Worm (Caenorhabditis elegans) whole organism, L2 larva: ENCODE data around the gene H41C03.3.
"Not testable (repeated sequence)": the region's sequence is repeated elsewhere in the genome, so short reads cannot be mapped to it uniquely, and the experiment has no call there.

Experiments
- C34F6.9 ChIP-seq: fragments of 150-350 bp; optimal IDR thresholded peaks from 2 replicates; lab custom pipeline; 2014; ENCODE audit warnings: missing biosample characterization, missing genetic modification characterization
- F13H6.1 ChIP-seq: sonication (generic microtip); optimal IDR thresholded peaks from 2 replicates; lab custom pipeline; 2016; ENCODE audit warnings: missing genetic modification characterization, missing compliant biosample characterization
- R02D3.7 ChIP-seq: fragments of 150-350 bp; optimal IDR thresholded peaks from 2 replicates; lab custom pipeline; 2014; ENCODE audit warnings: missing biosample characterization, missing genetic modification characterization
- Y55F3AM.14 ChIP-seq: fragments of 200-800 bp; sonication (Bioruptor generic); optimal IDR thresholded peaks from 2 replicates; lab custom pipeline; 2018; ENCODE audit warnings: mild to moderate bottlenecking, missing genetic modification characterization, missing compliant biosample characterization
- alr-1 ChIP-seq: fragments of 150-350 bp; optimal IDR thresholded peaks from 2 replicates; lab custom pipeline; 2014; ENCODE audit warnings: missing biosample characterization, missing genetic modification characterization
- ama-1 ChIP-seq: fragments of 150-350 bp; optimal IDR thresholded peaks from 2 replicates; lab custom pipeline; 2018; ENCODE audit warnings: inconsistent platforms
- blmp-1 ChIP-seq: sonication (generic microtip); optimal IDR thresholded peaks from 2 replicates; lab custom pipeline; 2017; ENCODE audit warnings: missing genetic modification characterization, mild to moderate bottlenecking, missing compliant biosample characterization, antibody characterized with exemption, moderate library complexity; ENCODE audit not compliant: insufficient read depth
- ceh-16 ChIP-seq: fragments of 150-350 bp; optimal IDR thresholded peaks from 2 replicates; lab custom pipeline; 2014; ENCODE audit warnings: missing biosample characterization, missing genetic modification characterization
- ceh-82 ChIP-seq: fragments of 150-350 bp; optimal IDR thresholded peaks from 2 replicates; lab custom pipeline; 2014; ENCODE audit warnings: missing biosample characterization, missing genetic modification characterization
- crh-2 ChIP-seq: sonication (generic microtip); optimal IDR thresholded peaks from 2 replicates; lab custom pipeline; 2017; ENCODE audit warnings: missing biosample characterization, missing genetic modification characterization
- dmd-4 ChIP-seq: sonication (generic microtip); optimal IDR thresholded peaks from 2 replicates; lab custom pipeline; 2017; ENCODE audit warnings: missing biosample characterization, missing genetic modification characterization
- elt-1 ChIP-seq: fragments of 150-350 bp; optimal IDR thresholded peaks from 2 replicates; lab custom pipeline; 2014; ENCODE audit warnings: missing biosample characterization, missing genetic modification characterization
- elt-3 ChIP-seq: sonication (generic microtip); optimal IDR thresholded peaks from 2 replicates; lab custom pipeline; 2017; ENCODE audit warnings: missing biosample characterization, missing genetic modification characterization
- fos-1 ChIP-seq: fragments of 150-350 bp; optimal IDR thresholded peaks from 2 replicates; lab custom pipeline; 2014; ENCODE audit warnings: missing biosample characterization, missing genetic modification characterization
- gmeb-1 ChIP-seq: fragments of 150-350 bp; optimal IDR thresholded peaks from 2 replicates; lab custom pipeline; 2014; ENCODE audit warnings: missing biosample characterization, missing genetic modification characterization
- lin-11 ChIP-seq: fragments of 150-350 bp; sonication (generic microtip); optimal IDR thresholded peaks from 2 replicates; lab custom pipeline; 2014; ENCODE audit warnings: missing biosample characterization, missing genetic modification characterization, inconsistent platforms, mixed read lengths
- lin-13 ChIP-seq: fragments of 150-350 bp; optimal IDR thresholded peaks from 2 replicates; lab custom pipeline; 2014; ENCODE audit warnings: missing biosample characterization, missing genetic modification reagents, missing genetic modification characterization
- lsy-2 ChIP-seq, 2 experiments: fragments of 150-350 bp in 1 of 2; sonication (generic microtip) in 1 of 2; optimal IDR thresholded peaks; 2 replicates each; lab custom pipeline; 2014 to 2017; ENCODE audit warnings: missing biosample characterization in 2 of 2, missing genetic modification characterization in 2 of 2
- mab-5 ChIP-seq: fragments of 150-350 bp; optimal IDR thresholded peaks from 2 replicates; lab custom pipeline; 2014; ENCODE audit warnings: missing biosample characterization, missing genetic modification characterization
- mdl-1 ChIP-seq, 2 experiments: fragments of 150-350 bp in 1 of 2; sonication (generic microtip) in 1 of 2; optimal IDR thresholded peaks; 2 replicates each; lab custom pipeline; 2017; ENCODE audit warnings: missing biosample characterization in 2 of 2, missing genetic modification characterization in 2 of 2
- nhr-12 ChIP-seq: fragments of 150-350 bp; optimal IDR thresholded peaks from 2 replicates; lab custom pipeline; 2014; ENCODE audit warnings: missing biosample characterization, missing genetic modification characterization
- nhr-129 ChIP-seq: fragments of 150-350 bp; optimal IDR thresholded peaks from 2 replicates; lab custom pipeline; 2014; ENCODE audit warnings: missing biosample characterization, missing genetic modification characterization
- nhr-21 ChIP-seq: fragments of 150-350 bp; optimal IDR thresholded peaks from 2 replicates; lab custom pipeline; 2014; ENCODE audit warnings: missing biosample characterization, missing genetic modification characterization
- nhr-23 ChIP-seq: fragments of 150-350 bp; optimal IDR thresholded peaks from 2 replicates; lab custom pipeline; 2014; ENCODE audit warnings: missing biosample characterization, missing genetic modification reagents, missing genetic modification characterization
- nhr-25 ChIP-seq: fragments of 150-350 bp; sonication (generic microtip); optimal IDR thresholded peaks from 3 replicates; lab custom pipeline; 2014; ENCODE audit warnings: missing biosample characterization, missing genetic modification characterization
- nhr-6 ChIP-seq: fragments of 150-350 bp; optimal IDR thresholded peaks from 2 replicates; lab custom pipeline; 2014; ENCODE audit warnings: missing biosample characterization, missing genetic modification characterization
- nhr-77 ChIP-seq: fragments of 150-350 bp; optimal IDR thresholded peaks from 2 replicates; lab custom pipeline; 2014; ENCODE audit warnings: missing biosample characterization, missing genetic modification characterization
- sem-4 ChIP-seq: fragments of 150-350 bp; optimal IDR thresholded peaks from 2 replicates; lab custom pipeline; 2014; ENCODE audit warnings: missing biosample characterization, missing genetic modification reagents, missing genetic modification characterization
- skn-1 ChIP-seq: sonication (generic microtip); optimal IDR thresholded peaks from 2 replicates; lab custom pipeline; 2017; ENCODE audit warnings: missing biosample characterization, missing genetic modification characterization
- sma-3 ChIP-seq: sonication (generic microtip); optimal IDR thresholded peaks from 2 replicates; lab custom pipeline; 2016; ENCODE audit warnings: missing genetic modification reagents, missing genetic modification characterization, missing compliant biosample characterization
- sma-9 ChIP-seq, 2 experiments: fragments of 150-350 bp in 1 of 2; sonication (generic microtip) in 1 of 2; optimal IDR thresholded peaks; 2 replicates each; lab custom pipeline; 2014 to 2016; ENCODE audit warnings: missing genetic modification characterization in 2 of 2, mild to moderate bottlenecking in 1 of 2, missing biosample characterization in 1 of 2, missing compliant biosample characterization in 1 of 2, missing genetic modification reagents in 1 of 2, moderate library complexity in 1 of 2
- snpc-4 ChIP-seq: fragments of 150-350 bp; optimal IDR thresholded peaks from 2 replicates; lab custom pipeline; 2014; ENCODE audit warnings: missing biosample characterization, missing genetic modification characterization
- unc-39 ChIP-seq: fragments of 150-350 bp; optimal IDR thresholded peaks from 2 replicates; lab custom pipeline; 2014; ENCODE audit warnings: missing biosample characterization, missing genetic modification characterization
- unc-55 ChIP-seq: fragments of 150-350 bp; sonication (generic microtip); optimal IDR thresholded peaks from 3 replicates; lab custom pipeline; 2014; ENCODE audit warnings: missing biosample characterization, missing genetic modification reagents, missing genetic modification characterization
- ztf-1 ChIP-seq: fragments of 200-800 bp; sonication (Bioruptor generic); conservative IDR thresholded peaks from 2 replicates; pipeline ENCODE4 v1.3.6; 2022; ENCODE audit warnings: missing genetic modification characterization, missing compliant biosample characterization
- ztf-11 ChIP-seq: sonication (generic microtip); optimal IDR thresholded peaks from 2 replicates; lab custom pipeline; 2017; ENCODE audit warnings: missing biosample characterization, missing genetic modification characterization
- ztf-4 ChIP-seq: fragments of 150-350 bp; optimal IDR thresholded peaks from 2 replicates; lab custom pipeline; 2014; ENCODE audit warnings: missing biosample characterization, missing genetic modification characterization

The H41C03.3 gene

ce11 chrII:5874130-5874529 lies 28.6 kb downstream of the H41C03.3 start:
- TF ChIP-seq mdl-1 (tag; optimal IDR thresholded peaks at IDR 0.05; lab: Kevin White, UChicago) (no peak), sma-9 (GFP tag; optimal IDR thresholded peaks at IDR 0.05; lab: Kevin White, UChicago) (peak; percentile 64), sma-9 (tag; optimal IDR thresholded peaks at IDR 0.05; lab: Kevin White, UChicago) (no peak), blmp-1 (tag; lab: Kevin White, UChicago) (peak; percentile 51), C34F6.9 (tag; lab: Kevin White, UChicago) (peak; percentile 46), ztf-4 (tag; lab: Kevin White, UChicago) (no peak), ceh-82 (no peak), nhr-23 (tag; lab: Kevin White, UChicago) (no peak), sem-4 (tag; lab: Kevin White, UChicago) (no peak), dmd-4 (no peak), mab-5 (tag; lab: Kevin White, UChicago) (no peak), unc-39 (tag; lab: Kevin White, UChicago) (no peak), elt-3 (tag; lab: Kevin White, UChicago) (no peak), Y55F3AM.14 (no peak), nhr-21 (tag; lab: Kevin White, UChicago) (no peak), alr-1 (tag; lab: Kevin White, UChicago) (no peak), ztf-11 (tag; lab: Kevin White, UChicago) (no peak), crh-2 (tag; lab: Kevin White, UChicago) (no peak), nhr-129 (tag; lab: Kevin White, UChicago) (peak; percentile 80), ztf-1 (no peak), lsy-2 (tag; optimal IDR thresholded peaks at IDR 0.05; lab: Kevin White, UChicago) (peak in 1 of 2 experiments; percentile 27), nhr-25 (tag; lab: Kevin White, UChicago) (peak; percentile 3), sma-3 (GFP tag; lab: Kevin White, UChicago) (peak; percentile 36)

- TF ChIP-seq alr-1 (tag; lab: Kevin White, UChicago) (no peak), R02D3.7 (tag; lab: Kevin White, UChicago) (no peak), ceh-82 (no peak), mab-5 (tag; lab: Kevin White, UChicago) (no peak), lin-13 (GFP tag; lab: Kevin White, UChicago) (no peak), snpc-4 (tag; lab: Kevin White, UChicago) (no peak), elt-1 (tag; lab: Kevin White, UChicago) (no peak), nhr-129 (tag; lab: Kevin White, UChicago) (no peak), sma-3 (GFP tag; lab: Kevin White, UChicago) (no peak), gmeb-1 (tag; lab: Kevin White, UChicago) (no peak), ama-1 (no peak), skn-1 (tag; lab: Kevin White, UChicago) (no peak), fos-1 (no peak), lsy-2 (tag; optimal IDR thresholded peaks at IDR 0.05; lab: Kevin White, UChicago) (no peak)
- TF ChIP-seq, all 48 proteins: peak for 0
These were observed 30.5 kb downstream of the H41C03.3 start, which contains the start of gene F55C12.6 for ce11 chrII:5876053-5876452. TSS of gene F55C12.6 (minus strand) at chrII:5876153.

- TF ChIP-seq ztf-1, dmd-4, ama-1: not testable (repeated sequence)
These were observed 30.9 kb downstream of the H41C03.3 start, which contains the start of gene F55C12.2 for ce11 chrII:5876511-5876910. TSS of gene F55C12.2 (plus strand) at chrII:5876811.

ce11 chrII:5880677-5881076 lies 35.1 kb downstream of the H41C03.3 start:
- TF ChIP-seq unc-55 (GFP tag; lab: Kevin White, UChicago) (no peak), nhr-77 (tag; lab: Kevin White, UChicago) (no peak), mdl-1 (tag; optimal IDR thresholded peaks at IDR 0.05; lab: Kevin White, UChicago) (no peak), F13H6.1 (tag; lab: Kevin White, UChicago) (no peak), nhr-6 (tag; lab: Kevin White, UChicago) (no peak), nhr-25 (tag; lab: Kevin White, UChicago) (peak; percentile 72), ceh-82 (no peak), lsy-2 (tag; optimal IDR thresholded peaks at IDR 0.05; lab: Kevin White, UChicago) (peak in 1 of 2 experiments; percentile 10), mab-5 (tag; lab: Kevin White, UChicago) (no peak), nhr-129 (tag; lab: Kevin White, UChicago) (no peak), ceh-16 (peak; percentile 3), lin-13 (GFP tag; lab: Kevin White, UChicago) (no peak), lin-11 (tag; lab: Kevin White, UChicago) (no peak), ztf-1 (no peak), nhr-12 (tag; lab: Kevin White, UChicago) (no peak), C34F6.9 (tag; lab: Kevin White, UChicago) (peak; percentile 22)
